Worm (Caenorhabditis elegans) whole organism, L1 larva: Measurements from ENCODE around the gene F32D1.7.

ENCODE experiments used
- C04F5.9 ChIP-seq: sonication (generic microtip); optimal IDR thresholded peaks from 2 replicates; lab custom pipeline; 2016; ENCODE audit warnings: missing genetic modification characterization, missing compliant biosample characterization
- C34B4.2 ChIP-seq: sonication (generic microtip); optimal IDR thresholded peaks from 2 replicates; lab custom pipeline; 2017; ENCODE audit warnings: mild to moderate bottlenecking, missing genetic modification characterization, missing compliant biosample characterization
- F16B12.6 ChIP-seq: fragments of 150-350 bp; optimal IDR thresholded peaks from 2 replicates; lab custom pipeline; 2014; ENCODE audit warnings: missing biosample characterization, missing genetic modification characterization
- aha-1 ChIP-seq: fragments of 150-350 bp; optimal IDR thresholded peaks from 2 replicates; lab custom pipeline; 2014; ENCODE audit warnings: missing biosample characterization, missing genetic modification characterization
- blmp-1 ChIP-seq: fragments of 150-350 bp; optimal IDR thresholded peaks from 2 replicates; lab custom pipeline; 2014; ENCODE audit warnings: missing biosample characterization, missing genetic modification characterization
- ceh-63 ChIP-seq: fragments of 200-800 bp; sonication (Bioruptor generic); optimal IDR thresholded peaks from 2 replicates; lab custom pipeline; 2018; ENCODE audit warnings: mild to moderate bottlenecking, missing genetic modification characterization, missing compliant biosample characterization
- ceh-88 ChIP-seq: fragments of 200-800 bp; sonication (Bioruptor generic); IDR thresholded peaks from 2 replicates; pipeline ENCODE4 v1.3.6; 2022; ENCODE audit warnings: missing genetic modification characterization, missing compliant biosample characterization
- ceh-90 ChIP-seq: sonication (generic microtip); optimal IDR thresholded peaks from 2 replicates; lab custom pipeline; 2016; ENCODE audit warnings: missing genetic modification characterization, missing compliant biosample characterization
- dsc-1 ChIP-seq: sonication (generic microtip); optimal IDR thresholded peaks from 2 replicates; lab custom pipeline; 2016; ENCODE audit warnings: mild to moderate bottlenecking, missing genetic modification characterization, missing compliant biosample characterization
- efl-1 ChIP-seq, 4 experiments: fragments of 150-350 bp; optimal IDR thresholded peaks in 3 of 4; peaks in 1 of 4; 1 replicate in 1 of 4; 2 replicates in 3 of 4; lab custom pipeline; 2014; ENCODE audit warnings: missing biosample characterization in 2 of 4, missing genetic modification characterization in 2 of 4, missing genetic modification reagents in 2 of 4
- fkh-10 ChIP-seq: sonication (generic microtip); optimal IDR thresholded peaks from 2 replicates; lab custom pipeline; 2017; ENCODE audit warnings: missing biosample characterization, missing genetic modification reagents, missing genetic modification characterization
- fkh-4 ChIP-seq: sonication (generic microtip); optimal IDR thresholded peaks from 2 replicates; lab custom pipeline; 2016; ENCODE audit warnings: missing compliant biosample characterization, missing genetic modification characterization, borderline replicate concordance
- fkh-8 ChIP-seq: sonication (generic microtip); optimal IDR thresholded peaks from 2 replicates; lab custom pipeline; 2016; ENCODE audit warnings: mild to moderate bottlenecking, missing genetic modification characterization, missing compliant biosample characterization
- fos-1 ChIP-seq: fragments of 150-350 bp; optimal IDR thresholded peaks from 2 replicates; lab custom pipeline; 2014; ENCODE audit warnings: missing biosample characterization, missing genetic modification characterization
- hlh-17 ChIP-seq: fragments of 200-800 bp; sonication (Bioruptor generic); optimal IDR thresholded peaks from 2 replicates; lab custom pipeline; 2018; ENCODE audit warnings: missing genetic modification characterization, mild to moderate bottlenecking, missing compliant biosample characterization, moderate library complexity, borderline replicate concordance
- hlh-4 ChIP-seq: sonication (generic microtip); optimal IDR thresholded peaks from 2 replicates; lab custom pipeline; 2016; ENCODE audit warnings: mild to moderate bottlenecking, missing genetic modification characterization, missing compliant biosample characterization
- hpl-2 ChIP-seq: fragments of 150-350 bp; optimal IDR thresholded peaks from 2 replicates; lab custom pipeline; 2014; ENCODE audit warnings: missing biosample characterization, missing genetic modification reagents, missing genetic modification characterization
- isw-1 ChIP-seq: fragments of 200-800 bp; sonication (Bioruptor generic); IDR thresholded peaks from 2 replicates; pipeline ENCODE4 v1.3.6; 2022; ENCODE audit warnings: missing genetic modification characterization, missing compliant biosample characterization
- jun-1 ChIP-seq: fragments of 150-350 bp; optimal IDR thresholded peaks from 2 replicates; lab custom pipeline; 2014; ENCODE audit warnings: missing biosample characterization, missing genetic modification reagents, missing genetic modification characterization
- lin-13 ChIP-seq: fragments of 150-350 bp; optimal IDR thresholded peaks from 2 replicates; lab custom pipeline; 2014; ENCODE audit warnings: missing biosample characterization, missing genetic modification reagents, missing genetic modification characterization
- lin-15B ChIP-seq: fragments of 150-350 bp; sonication (generic microtip); optimal IDR thresholded peaks from 3 replicates; lab custom pipeline; 2014; ENCODE audit warnings: missing biosample characterization, missing genetic modification characterization
- mdl-1 ChIP-seq, 2 experiments: fragments of 150-350 bp; optimal IDR thresholded peaks; 2 replicates each; lab custom pipeline; 2014 to 2017; ENCODE audit warnings: missing biosample characterization in 2 of 2, missing genetic modification characterization in 2 of 2, inconsistent platforms in 1 of 2
- mef-2 ChIP-seq: fragments of 150-350 bp; optimal IDR thresholded peaks from 2 replicates; lab custom pipeline; 2014; ENCODE audit warnings: missing biosample characterization, missing genetic modification characterization
- nhr-12 ChIP-seq: sonication (generic microtip); optimal IDR thresholded peaks from 2 replicates; lab custom pipeline; 2017; ENCODE audit warnings: missing biosample characterization, missing genetic modification characterization
- nhr-19 ChIP-seq: fragments of 200-800 bp; sonication (Bioruptor generic); conservative IDR thresholded peaks from 2 replicates; pipeline ENCODE4 v1.3.6; 2022; ENCODE audit warnings: missing genetic modification characterization, missing compliant biosample characterization
- nhr-71 ChIP-seq: sonication (generic microtip); optimal IDR thresholded peaks from 2 replicates; lab custom pipeline; 2016; ENCODE audit warnings: mild to moderate bottlenecking, missing genetic modification characterization, moderate library complexity, missing compliant biosample characterization
- nhr-76 ChIP-seq: sonication (generic microtip); optimal IDR thresholded peaks from 2 replicates; lab custom pipeline; 2017; ENCODE audit warnings: missing biosample characterization, missing genetic modification characterization
- nhr-77 ChIP-seq: fragments of 150-350 bp; optimal IDR thresholded peaks from 2 replicates; lab custom pipeline; 2014; ENCODE audit warnings: missing biosample characterization, missing genetic modification characterization
- nhr-84 ChIP-seq: sonication (generic microtip); optimal IDR thresholded peaks from 2 replicates; lab custom pipeline; 2017; ENCODE audit warnings: missing biosample characterization, missing genetic modification characterization
- nhr-90 ChIP-seq: sonication (generic microtip); optimal IDR thresholded peaks from 2 replicates; lab custom pipeline; 2016; ENCODE audit warnings: mild to moderate bottlenecking, missing genetic modification characterization, missing compliant biosample characterization; ENCODE audit not compliant: poor library complexity
- pag-3 ChIP-seq: sonication (generic microtip); optimal IDR thresholded peaks from 2 replicates; lab custom pipeline; 2017; ENCODE audit warnings: missing genetic modification characterization, mild to moderate bottlenecking, missing compliant biosample characterization, antibody characterized with exemption, borderline replicate concordance; ENCODE audit not compliant: insufficient read depth
- pqm-1 ChIP-seq: sonication (generic microtip); optimal IDR thresholded peaks from 3 replicates; lab custom pipeline; 2017; ENCODE audit warnings: missing biosample characterization, missing genetic modification characterization
- rnt-1 ChIP-seq: sonication (generic microtip); optimal IDR thresholded peaks from 2 replicates; lab custom pipeline; 2016; ENCODE audit warnings: mild to moderate bottlenecking, missing genetic modification characterization, moderate library complexity, missing compliant biosample characterization
- skn-1 ChIP-seq: fragments of 150-350 bp; optimal IDR thresholded peaks from 2 replicates; lab custom pipeline; 2014; ENCODE audit warnings: missing biosample characterization, missing genetic modification characterization
- sptf-1 ChIP-seq: fragments of 150-350 bp; optimal IDR thresholded peaks from 2 replicates; lab custom pipeline; 2014; ENCODE audit warnings: missing biosample characterization, missing genetic modification characterization
- swsn-7 ChIP-seq: sonication (generic microtip); optimal IDR thresholded peaks from 2 replicates; lab custom pipeline; 2016; ENCODE audit warnings: missing genetic modification characterization, missing compliant biosample characterization
- unc-86 ChIP-seq: sonication (generic microtip); optimal IDR thresholded peaks from 2 replicates; lab custom pipeline; 2016; ENCODE audit warnings: missing genetic modification characterization, missing compliant biosample characterization
- zag-1 ChIP-seq: fragments of 150-350 bp; optimal IDR thresholded peaks from 2 replicates; lab custom pipeline; 2014; ENCODE audit warnings: missing biosample characterization, missing genetic modification characterization
- ztf-11 ChIP-seq, 2 experiments: sonication (generic microtip); optimal IDR thresholded peaks; 2 replicates each; lab custom pipeline; 2016 to 2017; ENCODE audit warnings: missing genetic modification characterization in 2 of 2, missing biosample characterization in 1 of 2, missing compliant biosample characterization in 1 of 2
- ztf-4 ChIP-seq: fragments of 150-350 bp; optimal IDR thresholded peaks from 2 replicates; lab custom pipeline; 2014; ENCODE audit warnings: missing biosample characterization, missing genetic modification characterization

The F32D1.7 gene

DNA sequence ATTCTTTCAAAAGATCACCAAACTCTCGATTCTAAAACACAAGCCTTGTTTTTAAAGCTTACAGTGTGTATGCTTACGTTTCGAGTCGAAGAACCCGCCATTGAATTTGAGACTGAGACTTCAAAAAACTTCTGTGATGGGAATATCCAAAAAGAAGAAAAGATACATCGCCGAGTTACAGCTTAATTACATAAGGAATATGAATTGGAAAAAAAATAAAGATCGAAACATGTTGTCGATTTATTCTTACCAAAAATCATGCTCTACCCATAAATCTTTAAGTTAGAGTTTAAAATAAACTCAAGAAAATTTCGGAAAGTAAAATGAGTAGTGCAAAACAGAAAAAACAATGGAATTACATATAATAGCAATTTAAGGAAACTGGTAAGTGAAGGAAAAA, 10.2 kb upstream of the F32D1.7 start, which contains the start of gene F13A2.10:
TSS of gene F13A2.10 (minus strand) at position 101 of the 400 bp plus-strand sequence.
- TF ChIP-seq nhr-84 (no peak), nhr-90 (tag; lab: Kevin White, UChicago) (no peak), swsn-7 (tag; lab: Kevin White, UChicago) (no peak), blmp-1 (tag; lab: Kevin White, UChicago) (no peak), zag-1 (tag; lab: Kevin White, UChicago) (no peak), nhr-76 (tag; lab: Kevin White, UChicago) (no peak), fos-1 (tag; lab: Kevin White, UChicago) (no peak), ceh-63 (no peak), fkh-4 (tag; lab: Kevin White, UChicago) (no peak), pag-3 (tag; lab: Kevin White, UChicago) (no peak), lin-15B (tag; lab: Kevin White, UChicago) (no peak), fkh-10 (GFP tag; lab: Kevin White, UChicago) (no peak), nhr-19 (GFP tag; lab: Robert Waterston, UW) (no peak), dsc-1 (tag; lab: Kevin White, UChicago) (no peak), fkh-8 (no peak), ztf-4 (tag; lab: Kevin White, UChicago) (no peak), ceh-90 (tag; lab: Kevin White, UChicago) (no peak), mdl-1 (tag; optimal IDR thresholded peaks at IDR 0.05; lab: Kevin White, UChicago) (no peak), nhr-77 (tag; lab: Kevin White, UChicago) (no peak)
- TF ChIP-seq, all 84 proteins: peak for 0

ce11 chrV:4384482-4384881, 8.5 kb upstream of the F32D1.7 start, which contains the start of gene F13A2.2:
Gene F13A2.2 (minus strand): TSS chrV:4384582.
- no peak for TF ChIP-seq nhr-12 (tag; lab: Kevin White, UChicago)
- TF ChIP-seq hpl-2 (GFP tag; lab: Kevin White, UChicago), result no peak
- no peak for TF ChIP-seq nhr-71
- no peak for TF ChIP-seq C34B4.2
- TF ChIP-seq ztf-11 (tag; optimal IDR thresholded peaks at IDR 0.05; lab: Kevin White, UChicago), result no peak
- TF ChIP-seq rnt-1, result no peak
- TF ChIP-seq hlh-4 (tag; lab: Kevin White, UChicago), result no peak
- TF ChIP-seq C04F5.9 (tag; lab: Kevin White, UChicago), result no peak
- no peak for TF ChIP-seq lin-13 (GFP tag; lab: Kevin White, UChicago)
- no peak for TF ChIP-seq F16B12.6 (tag; lab: Kevin White, UChicago)
- no peak for TF ChIP-seq unc-86 (tag; lab: Kevin White, UChicago)

DNA sequence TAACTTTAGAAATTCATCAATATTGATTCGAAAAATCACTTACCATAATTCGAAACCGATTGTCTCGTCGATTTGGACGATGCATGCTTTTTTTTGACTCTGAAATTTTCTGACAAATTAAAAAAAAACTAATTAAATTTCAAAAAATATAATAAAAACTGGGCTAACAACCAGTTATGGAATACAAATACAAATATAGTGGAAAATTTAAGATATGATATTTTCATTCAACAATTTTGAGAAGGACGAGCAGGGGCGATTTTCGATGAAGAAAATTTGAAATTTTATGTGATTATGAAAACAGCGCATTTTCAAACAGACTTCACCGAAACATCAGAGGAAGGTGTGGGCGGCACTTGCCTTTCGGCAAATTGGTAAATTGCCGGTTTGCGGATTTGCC, 6.3 kb upstream of the F32D1.7 start, which contains the start of gene F13A2.1:
TSS of gene F13A2.1 (minus strand) at position 101 of the 400 bp plus-strand sequence.
- TF ChIP-seq hlh-17, result no peak
- no peak for TF ChIP-seq efl-1 (optimal IDR thresholded peaks at IDR 0.05; lab: Kevin White, UChicago)
- peak in 1 of 2 experiments; percentile 48 for TF ChIP-seq efl-1 (GFP tag; optimal IDR thresholded peaks at IDR 0.05 in 1 of 2; lab: Kevin White, UChicago)

- TF ChIP-seq isw-1 (GFP tag; lab: Robert Waterston, UW) (no peak), ceh-88 (no peak), nhr-19 (GFP tag; lab: Robert Waterston, UW) (no peak), mef-2 (tag; lab: Kevin White, UChicago) (no peak), pqm-1 (tag; lab: Kevin White, UChicago) (no peak), fkh-8 (no peak), jun-1 (tag; lab: Kevin White, UChicago) (no peak), fkh-10 (GFP tag; lab: Kevin White, UChicago) (no peak), aha-1 (tag; lab: Kevin White, UChicago) (no peak), sptf-1 (tag; lab: Kevin White, UChicago) (no peak), nhr-77 (tag; lab: Kevin White, UChicago) (no peak), skn-1 (tag; lab: Kevin White, UChicago) (no peak)
Observed at ce11 chrV:4377622-4378021, 1.6 kb upstream of the F32D1.7 start, which contains the start of gene F32D1.8. Gene F32D1.8 (minus strand): TSS chrV:4377722.
